Worm (Caenorhabditis elegans): ENCODE measurements around the gene C33F10.4.

C33F10.4 gene

ce11 chrII:4769886-4770285 lies 25.7 kb upstream of the C33F10.4 start:
- peak; percentile 5 for TF ChIP-seq ztf-22 (GFP tag; optimal IDR thresholded peaks at IDR 0.05)
- peak; percentile 65 for TF ChIP-seq ets-4 (GFP tag; optimal IDR thresholded peaks at IDR 0.05)
- TF ChIP-seq ceh-58 (GFP tag; IDR thresholded peaks at IDR 0.05) = no peak
- TF ChIP-seq dox-1 (GFP tag; IDR thresholded peaks at IDR 0.05) = peak; percentile 70
- peak; percentile 55 for TF ChIP-seq unc-62 (GFP tag; optimal IDR thresholded peaks at IDR 0.05)
- TF ChIP-seq ceh-40 (GFP tag; IDR thresholded peaks at IDR 0.05) = no peak
- peak; percentile 87 for TF ChIP-seq nhr-80 (tag; optimal IDR thresholded peaks at IDR 0.05)
- no peak for TF ChIP-seq F33H1.4 (GFP tag; IDR thresholded peaks at IDR 0.05)

ce11 chrII:4771282-4771681 lies 24.3 kb upstream of the C33F10.4 start, which contains the start of gene F26G1.5:
TSS of gene F26G1.5 (minus strand) at chrII:4771382.
- TF ChIP-seq pha-4 (tag; optimal IDR thresholded peaks at IDR 0.05) = no peak

- TF ChIP-seq ztf-3 (GFP tag; optimal IDR thresholded peaks at IDR 0.05) (no peak), akir-1 (GFP tag; optimal IDR thresholded peaks at IDR 0.05) (no peak), nhr-90 (tag; optimal IDR thresholded peaks at IDR 0.05) (no peak), F55B11.4 (tag; optimal IDR thresholded peaks at IDR 0.05; ENCODE audit: borderline replicate concordance, insufficient read depth) (no peak), bed-1 (GFP tag; IDR thresholded peaks at IDR 0.05) (no peak), madf-6 (GFP tag; IDR thresholded peaks at IDR 0.05) (no peak), repo-1 (tag; optimal IDR thresholded peaks at IDR 0.05) (no peak), xnd-1 (tag; optimal IDR thresholded peaks at IDR 0.05) (no peak), pha-4 (tag; optimal IDR thresholded peaks at IDR 0.05) (no peak), lin-35 (GFP tag; optimal IDR thresholded peaks at IDR 0.05) (no peak), cebp-2 (GFP tag; IDR thresholded peaks at IDR 0.05) (no peak), hrde-1 (tag; optimal IDR thresholded peaks at IDR 0.05; ENCODE audit: borderline replicate concordance) (no peak), lsy-27 (tag; optimal IDR thresholded peaks at IDR 0.05; ENCODE audit: borderline replicate concordance, insufficient read depth) (no peak), ceh-91 (GFP tag; IDR thresholded peaks at IDR 0.05) (no peak), let-526 (GFP tag; IDR thresholded peaks at IDR 0.05) (no peak), snpc-3.4 (tag; optimal IDR thresholded peaks at IDR 0.05) (no peak), rec-8 (tag; optimal IDR thresholded peaks at IDR 0.05) (no peak), F33H1.4 (GFP tag; IDR thresholded peaks at IDR 0.05) (no peak), zfh-2 (GFP tag; conservative IDR thresholded peaks at IDR 0.05) (no peak)
Measured at ce11 chrII:4772441-4772840, 23.1 kb upstream of the C33F10.4 start.

ce11 chrII:4773891-4774432 lies 21.6 kb upstream of the C33F10.4 start, which contains the start of the genes F26G1.9 and F26G1.10:
TSS of gene F26G1.9 (minus strand) at chrII:4773991.
TSS of gene F26G1.10 (plus strand) at chrII:4774382.
- no peak for TF ChIP-seq lin-26 (GFP tag; IDR thresholded peaks at IDR 0.05)
- TF ChIP-seq sdz-38 (tag; optimal IDR thresholded peaks at IDR 0.05) = no peak
- no peak for TF ChIP-seq ceh-58 (GFP tag; IDR thresholded peaks at IDR 0.05)
- TF ChIP-seq ceh-27 (GFP tag; optimal IDR thresholded peaks at IDR 0.05) = no peak
- TF ChIP-seq zim-3 (tag; optimal IDR thresholded peaks at IDR 0.05) = no peak
- no peak for TF ChIP-seq gei-17 (GFP tag; optimal IDR thresholded peaks at IDR 0.05)
- TF ChIP-seq F49E8.2 (tag; optimal IDR thresholded peaks at IDR 0.05; ENCODE audit: insufficient read depth) = no peak
- no peak for TF ChIP-seq B0035.1 (tag; optimal IDR thresholded peaks at IDR 0.05)
- no peak for TF ChIP-seq Y56A3A.18 (GFP tag; IDR thresholded peaks at IDR 0.05)
- TF ChIP-seq F33H1.4 (GFP tag; IDR thresholded peaks at IDR 0.05) = no peak
